Worm (Caenorhabditis elegans) whole organism, young adult: Measurements from ENCODE around the gene mog-5.

ENCODE experiments used
- B0035.1 ChIP-seq: sonication (generic microtip); optimal IDR thresholded peaks from 2 replicates; lab custom pipeline; 2016; ENCODE audit warnings: missing genetic modification characterization, mild to moderate bottlenecking, missing compliant biosample characterization, missing genotype, missing genetic modification reagents
- ama-1 ChIP-seq, 3 experiments: fragments of 150-350 bp in 1 of 3; sonication (generic microtip) in 2 of 3; optimal IDR thresholded peaks; 2 replicates each; lab custom pipeline; 2014 to 2018; ENCODE audit warnings: missing biosample characterization in 2 of 3, missing genetic modification characterization in 2 of 3, missing genetic modification reagents in 2 of 3
- attf-5 ChIP-seq: fragments of 200-800 bp; sonication (Bioruptor generic); optimal IDR thresholded peaks from 2 replicates; lab custom pipeline; 2018; ENCODE audit warnings: mild to moderate bottlenecking, missing genetic modification characterization, missing compliant biosample characterization
- cebp-1 ChIP-seq, 2 experiments: fragments of 200-800 bp in 1 of 2; sonication (Bioruptor generic) in 1 of 2; sonication (generic microtip) in 1 of 2; IDR thresholded peaks in 1 of 2; optimal IDR thresholded peaks in 1 of 2; 2 replicates each; pipeline versions ENCODE4 v1.3.6 to Lab custom; 2017 to 2022; ENCODE audit warnings: missing compliant biosample characterization in 2 of 2, missing genetic modification characterization in 2 of 2, mild to moderate bottlenecking in 1 of 2, missing genetic modification reagents in 1 of 2, moderate library complexity in 1 of 2
- lag-1 ChIP-seq: fragments of 200-800 bp; sonication (Bioruptor generic); IDR thresholded peaks from 2 replicates; pipeline ENCODE4 v1.3.6; 2022; ENCODE audit warnings: missing genetic modification reagents, missing genetic modification characterization, missing compliant biosample characterization
- lin-26 ChIP-seq: fragments of 200-800 bp; sonication (Bioruptor generic); IDR thresholded peaks from 2 replicates; pipeline ENCODE4 v1.3.6; 2022; ENCODE audit warnings: missing genetic modification reagents, missing genetic modification characterization, missing compliant biosample characterization
- lin-35 ChIP-seq, 3 experiments: fragments of 150-350 bp in 2 of 3; sonication (generic microtip) in 1 of 3; optimal IDR thresholded peaks; 2 replicates each; lab custom pipeline; 2014 to 2018; ENCODE audit warnings: missing biosample characterization in 3 of 3, missing genetic modification characterization in 3 of 3, missing genetic modification reagents in 3 of 3
- nfya-1 ChIP-seq: sonication (generic microtip); optimal IDR thresholded peaks from 2 replicates; lab custom pipeline; 2017; ENCODE audit warnings: antibody characterized with exemption, missing compliant biosample characterization, missing genetic modification characterization, borderline replicate concordance; ENCODE audit not compliant: insufficient read depth
- snpc-1.3 ChIP-seq: sonication (generic microtip); optimal IDR thresholded peaks from 2 replicates; lab custom pipeline; 2017; ENCODE audit warnings: missing genetic modification characterization, mild to moderate bottlenecking, missing compliant biosample characterization, antibody characterized with exemption, moderate library complexity, missing genotype, missing genetic modification reagents; ENCODE audit not compliant: insufficient read depth

ce11 chrII:5351799-5352198 is 47.5 kb upstream of the mog-5 start, which contains the start of gene F09E5.7:
- TF ChIP-seq cebp-1 (GFP tag; IDR thresholded peaks at IDR 0.05; lab: Robert Waterston, UW) (no peak), cebp-1 (tag; optimal IDR thresholded peaks at IDR 0.05; lab: Kevin White, UChicago) (no peak), attf-5 (GFP tag; lab: Kevin White, UChicago) (no peak), lin-26 (no peak), nfya-1 (tag; lab: Kevin White, UChicago) (no peak), lag-1 (no peak), B0035.1 (tag; lab: Kevin White, UChicago) (no peak), snpc-1.3 (tag; lab: Kevin White, UChicago) (no peak), ama-1 (optimal IDR thresholded peaks at IDR 0.05; lab: Kevin White, UChicago) (no peak), ama-1 (GFP tag; optimal IDR thresholded peaks at IDR 0.05; lab: Kevin White, UChicago) (no peak), lin-35 (GFP tag; optimal IDR thresholded peaks at IDR 0.05; lab: Kevin White, UChicago) (no peak)
